Worm (Caenorhabditis elegans): ENCODE results near the gene aqp-2.
A peak's percentile ranks its signal among the peaks of the same experiment; 100 is the strongest.

The aqp-2 gene

ce11 chrII:9258034-9258556 is 3.7 kb downstream of the aqp-2 start:
- peak; percentile 35 for TF ChIP-seq sptf-1 (tag; optimal IDR thresholded peaks at IDR 0.05)
- TF ChIP-seq mls-2 (tag; optimal IDR thresholded peaks at IDR 0.05): peak; percentile 24
- TF ChIP-seq M03D4.4 (tag; optimal IDR thresholded peaks at IDR 0.05): peak; percentile 23
- TF ChIP-seq sem-2 (GFP tag; optimal IDR thresholded peaks at IDR 0.05): no peak
- TF ChIP-seq ceh-83 (GFP tag; optimal IDR thresholded peaks at IDR 0.05): peak; percentile 70
- TF ChIP-seq lin-13 (tag; optimal IDR thresholded peaks at IDR 0.05): no peak
- TF ChIP-seq nhr-76 (tag; optimal IDR thresholded peaks at IDR 0.05): no peak
- no peak for TF ChIP-seq ztf-11 (tag; optimal IDR thresholded peaks at IDR 0.05)
- peak; percentile 9 for TF ChIP-seq ces-1 (GFP tag; optimal IDR thresholded peaks at IDR 0.05)
- no peak for TF ChIP-seq ham-2 (GFP tag; optimal IDR thresholded peaks at IDR 0.05)
- TF ChIP-seq cnd-1 (tag; optimal IDR thresholded peaks at IDR 0.05): peak; percentile 22
- no peak for TF ChIP-seq elt-1 (tag; optimal IDR thresholded peaks at IDR 0.05; ENCODE audit: borderline replicate concordance, insufficient read depth)
- no peak for TF ChIP-seq unc-39 (tag; optimal IDR thresholded peaks at IDR 0.05)
- no peak for TF ChIP-seq tbx-8 (GFP tag; optimal IDR thresholded peaks at IDR 0.05)
- no peak for TF ChIP-seq nhr-12 (tag; optimal IDR thresholded peaks at IDR 0.05)

DNA sequence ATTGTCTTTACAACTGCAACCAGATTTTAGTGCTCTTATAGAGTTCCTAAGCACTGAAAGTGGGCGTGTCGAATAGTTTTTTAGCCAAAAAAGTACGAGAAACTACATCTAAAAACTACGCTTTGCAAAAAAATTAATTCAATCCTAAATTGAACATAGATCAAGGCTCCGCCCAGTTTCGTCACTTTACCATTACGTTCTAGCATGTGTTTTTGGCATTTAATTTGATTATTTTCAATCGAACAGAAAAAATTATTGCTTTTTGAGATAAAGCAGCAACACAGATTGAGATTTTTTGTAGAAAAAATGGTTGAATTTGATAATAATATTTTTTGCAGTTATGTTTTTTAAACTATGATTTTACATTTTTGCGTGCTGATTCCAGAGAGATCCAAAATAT is 7.6 kb downstream of the aqp-2 start, which contains the start of gene nlp-82:
Gene nlp-82 (minus strand): TSS at position 101 of the 400 bp plus-strand sequence.
- TF ChIP-seq ceh-39 (tag; optimal IDR thresholded peaks at IDR 0.05): no peak
- no peak for TF ChIP-seq mls-2 (tag; optimal IDR thresholded peaks at IDR 0.05)
- no peak for TF ChIP-seq ceh-43 (GFP tag; optimal IDR thresholded peaks at IDR 0.05)
- no peak for TF ChIP-seq nhr-237 (tag; optimal IDR thresholded peaks at IDR 0.05)
- TF ChIP-seq lin-32 (GFP tag; optimal IDR thresholded peaks at IDR 0.05): no peak
- TF ChIP-seq nhr-2 (tag; optimal IDR thresholded peaks at IDR 0.05): no peak
- TF ChIP-seq mab-5 (tag; optimal IDR thresholded peaks at IDR 0.05): no peak
- no peak for TF ChIP-seq M03D4.4 (tag; optimal IDR thresholded peaks at IDR 0.05)
- no peak for TF ChIP-seq nhr-76 (tag; optimal IDR thresholded peaks at IDR 0.05)
- TF ChIP-seq nhr-28 (tag; optimal IDR thresholded peaks at IDR 0.05): no peak
- TF ChIP-seq ztf-11 (tag; optimal IDR thresholded peaks at IDR 0.05): no peak
- no peak for TF ChIP-seq unc-120 (tag; optimal IDR thresholded peaks at IDR 0.05; ENCODE audit: poor library complexity, severe bottlenecking)
- no peak for TF ChIP-seq unc-39 (tag; optimal IDR thresholded peaks at IDR 0.05)
- no peak for TF ChIP-seq ces-1 (GFP tag; optimal IDR thresholded peaks at IDR 0.05)
- TF ChIP-seq nhr-12 (tag; optimal IDR thresholded peaks at IDR 0.05): no peak
- TF ChIP-seq ceh-83 (GFP tag; optimal IDR thresholded peaks at IDR 0.05): no peak
- no peak for TF ChIP-seq bed-3 (GFP tag; optimal IDR thresholded peaks at IDR 0.05)
- TF ChIP-seq mep-1 (tag; optimal IDR thresholded peaks at IDR 0.05): no peak
- no peak for TF ChIP-seq sptf-1 (tag; optimal IDR thresholded peaks at IDR 0.05)

DNA sequence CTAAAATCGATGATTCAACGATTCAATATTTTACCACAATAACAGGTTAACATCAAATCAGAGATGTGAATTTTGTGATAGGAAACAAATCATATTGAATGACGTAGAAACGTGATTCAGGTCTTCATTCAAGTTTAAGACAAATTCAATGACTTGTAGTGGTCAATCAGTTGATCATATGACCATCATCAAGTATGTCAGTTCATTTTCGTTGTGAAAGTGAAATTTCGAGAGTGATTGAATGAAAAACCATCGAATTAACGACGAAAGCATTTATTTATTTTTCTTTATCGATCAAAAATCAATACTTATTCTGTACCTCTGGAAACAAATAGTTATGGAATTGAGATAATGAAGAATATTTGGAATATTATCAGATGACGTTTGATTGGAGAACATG is 10.3 kb downstream of the aqp-2 start:
- TF ChIP-seq nhr-28 (tag; optimal IDR thresholded peaks at IDR 0.05) (no peak), mab-5 (tag; optimal IDR thresholded peaks at IDR 0.05) (no peak), elt-1 (tag; optimal IDR thresholded peaks at IDR 0.05; ENCODE audit: borderline replicate concordance, insufficient read depth) (no peak), ceh-43 (GFP tag; optimal IDR thresholded peaks at IDR 0.05) (no peak)

- TF ChIP-seq hlh-1 (tag; optimal IDR thresholded peaks at IDR 0.05) (no peak), ztf-11 (tag; optimal IDR thresholded peaks at IDR 0.05) (no peak), ceh-39 (tag; optimal IDR thresholded peaks at IDR 0.05) (no peak), unc-120 (tag; optimal IDR thresholded peaks at IDR 0.05; ENCODE audit: poor library complexity, severe bottlenecking) (no peak), ceh-83 (GFP tag; optimal IDR thresholded peaks at IDR 0.05) (no peak), nhr-28 (tag; optimal IDR thresholded peaks at IDR 0.05) (no peak), mep-1 (tag; optimal IDR thresholded peaks at IDR 0.05) (no peak), tbx-8 (GFP tag; optimal IDR thresholded peaks at IDR 0.05) (no peak), cnd-1 (tag; optimal IDR thresholded peaks at IDR 0.05) (no peak), drap-1 (GFP tag; optimal IDR thresholded peaks at IDR 0.05) (no peak), flh-1 (GFP tag; optimal IDR thresholded peaks at IDR 0.05) (no peak), sem-2 (GFP tag; optimal IDR thresholded peaks at IDR 0.05) (no peak)
Measured at ce11 chrII:9250422-9250821, 11.4 kb downstream of the aqp-2 start, which contains the start of gene T26C5.4. TSS of gene T26C5.4 (minus strand) at chrII:9250522.

- no peak for TF ChIP-seq ces-1 (GFP tag; optimal IDR thresholded peaks at IDR 0.05)
- no peak for TF ChIP-seq sptf-1 (tag; optimal IDR thresholded peaks at IDR 0.05)
- TF ChIP-seq mab-5 (tag; optimal IDR thresholded peaks at IDR 0.05): no peak
- no peak for TF ChIP-seq lsy-2 (tag; optimal IDR thresholded peaks at IDR 0.05)
- TF ChIP-seq sem-2 (GFP tag; optimal IDR thresholded peaks at IDR 0.05): no peak
Measured at ce11 chrII:9246648-9247047, 15.1 kb downstream of the aqp-2 start, which contains the start of gene T26C5.5. TSS of gene T26C5.5 (minus strand) at chrII:9246748.

All from whole organism, mixed stage, embryonic.